Fruit fly (Drosophila melanogaster): Measurements from ENCODE around the gene PTPMT1.

The PTPMT1 gene

dm6 chr3R:23723381-23724034 is 34.6 kb upstream of the PTPMT1 start (continued):
- TF ChIP-seq Hsf (GFP tag; optimal IDR thresholded peaks at IDR 0.05) (no peak), Kr (GFP tag; optimal IDR thresholded peaks at IDR 0.05) (no peak), CG8765 (GFP tag; IDR thresholded peaks at IDR 0.05) (no peak), CG8281 (tag; optimal IDR thresholded peaks at IDR 0.05) (peak; percentile 52), CG7357 (GFP tag; IDR thresholded peaks at IDR 0.05) (no peak), CG17829 (tag; optimal IDR thresholded peaks at IDR 0.05) (no peak), kah (GFP tag; optimal IDR thresholded peaks at IDR 0.05) (peak; percentile 31), ac (GFP tag; optimal IDR thresholded peaks at IDR 0.05) (no peak), CG13894 (tag; optimal IDR thresholded peaks at IDR 0.05) (no peak), Adf1 (GFP tag; IDR thresholded peaks at IDR 0.05) (no peak), NFAT (GFP tag; IDR thresholded peaks at IDR 0.05) (no peak), row (GFP tag; IDR thresholded peaks at IDR 0.05) (no peak), Dip2 (GFP tag; IDR thresholded peaks at IDR 0.05) (no peak), scrt (GFP tag; optimal IDR thresholded peaks at IDR 0.05) (no peak), Asciz (GFP tag; optimal IDR thresholded peaks at IDR 0.05) (peak; percentile 96), Lpt (GFP tag; optimal IDR thresholded peaks at IDR 0.05) (no peak), CG7839 (tag; optimal IDR thresholded peaks at IDR 0.05) (peak; percentile 22), nerfin-2 (GFP tag; IDR thresholded peaks at IDR 0.05; ENCODE audit: partially characterized antibody) (no peak), sens-2 (GFP tag; IDR thresholded peaks at IDR 0.05) (no peak), CG1602 (GFP tag; optimal IDR thresholded peaks at IDR 0.05) (no peak), CG31224 (GFP tag; IDR thresholded peaks at IDR 0.05) (0 out of 2 replicates have a peak, but pooled peaks have one; percentile 25), pros (GFP tag; optimal IDR thresholded peaks at IDR 0.05) (no peak), slou (GFP tag; optimal IDR thresholded peaks at IDR 0.05) (no peak), CG4730 (GFP tag; IDR thresholded peaks at IDR 0.05) (peak; percentile 17; the same call in 1 of the 2 replicates), NC2β (GFP tag; optimal IDR thresholded peaks at IDR 0.05) (no peak), Ptx1 (GFP tag; IDR thresholded peaks at IDR 0.05) (peak; percentile 17; the same call in 1 of the 2 replicates), NK7.1 (GFP tag; optimal IDR thresholded peaks at IDR 0.05) (no peak), bowl (GFP tag; IDR thresholded peaks at IDR 0.05) (peak; percentile 49; the same call in 1 of the 2 replicates), CG10979 (tag; optimal IDR thresholded peaks at IDR 0.05) (peak; percentile 18), CG12942 (GFP tag; optimal IDR thresholded peaks at IDR 0.05) (no peak), Dbx (GFP tag; IDR thresholded peaks at IDR 0.05) (peak; percentile 78; the same call in 2 of the 3 replicates), CG30020 (tag; optimal IDR thresholded peaks at IDR 0.05) (no peak), sim (GFP tag; IDR thresholded peaks at IDR 0.05) (peak; percentile 72), kni (GFP tag; optimal IDR thresholded peaks at IDR 0.05) (peak; percentile 70), Hmx (GFP tag; optimal IDR thresholded peaks at IDR 0.05) (no peak), cg (GFP tag; optimal IDR thresholded peaks at IDR 0.05) (peak; percentile 63), her (GFP tag; optimal IDR thresholded peaks at IDR 0.05) (peak; percentile 27), CG10431 (GFP tag; optimal IDR thresholded peaks at IDR 0.05) (no peak), danr (GFP tag; IDR thresholded peaks at IDR 0.05) (no peak), Chrac-16 (GFP tag; optimal IDR thresholded peaks at IDR 0.05) (no peak), gsb-n (tag; optimal IDR thresholded peaks at IDR 0.05) (peak; percentile 54), CG6272 (GFP tag; IDR thresholded peaks at IDR 0.05) (no peak), fd3F (GFP tag; optimal IDR thresholded peaks at IDR 0.05) (no peak), Rfx (GFP tag; IDR thresholded peaks at IDR 0.05) (peak; percentile 58; the same call in 1 of the 2 replicates), CG14014 (GFP tag; IDR thresholded peaks at IDR 0.05) (peak; percentile 40; the same call in 1 of the 2 replicates), zfh2 (GFP tag; optimal IDR thresholded peaks at IDR 0.05) (no peak), Aef1 (GFP tag; IDR thresholded peaks at IDR 0.05) (no peak), Ets97D (GFP tag; optimal IDR thresholded peaks at IDR 0.05) (no peak), en (GFP tag; optimal IDR thresholded peaks at IDR 0.05) (no peak), CG17359 (tag; optimal IDR thresholded peaks at IDR 0.05) (peak; percentile 84), ken (GFP tag; IDR thresholded peaks at IDR 0.05) (0 out of 3 replicates have a peak, but pooled peaks have one; percentile 12)
